Worm (Caenorhabditis elegans) whole organism, late embryonic: ENCODE results near the gene C07H6.2.

Experiments used
- F13H6.1 ChIP-seq: sonication (generic microtip); optimal IDR thresholded peaks from 2 replicates; lab custom pipeline; 2016; ENCODE audit warnings: missing genetic modification characterization, missing compliant biosample characterization
- T23F11.4 ChIP-seq: fragments of 200-800 bp; sonication (Bioruptor generic); optimal IDR thresholded peaks from 2 replicates; lab custom pipeline; 2018; ENCODE audit warnings: mild to moderate bottlenecking, missing genetic modification characterization, missing compliant biosample characterization
- ahr-1 ChIP-seq: sonication (generic microtip); optimal IDR thresholded peaks from 2 replicates; lab custom pipeline; 2016; ENCODE audit warnings: missing genetic modification characterization, missing compliant biosample characterization
- ama-1 ChIP-seq: fragments of 150-350 bp; optimal IDR thresholded peaks from 2 replicates; lab custom pipeline; 2014
- ceh-14 ChIP-seq: sonication (generic microtip); optimal IDR thresholded peaks from 2 replicates; lab custom pipeline; 2016; ENCODE audit warnings: missing genotype, missing genetic modification characterization, missing compliant biosample characterization
- ceh-19 ChIP-seq: fragments of 200-800 bp; sonication (Bioruptor generic); optimal IDR thresholded peaks from 2 replicates; lab custom pipeline; 2018; ENCODE audit warnings: mild to moderate bottlenecking, missing genetic modification characterization, missing compliant biosample characterization
- ceh-2 ChIP-seq: sonication (generic microtip); optimal IDR thresholded peaks from 2 replicates; lab custom pipeline; 2016; ENCODE audit warnings: missing genotype, missing genetic modification characterization, missing compliant biosample characterization
- ceh-34 ChIP-seq: sonication (generic microtip); optimal IDR thresholded peaks from 2 replicates; lab custom pipeline; 2016; ENCODE audit warnings: mild to moderate bottlenecking, missing genetic modification characterization, missing compliant biosample characterization
- ceh-45 ChIP-seq: fragments of 200-800 bp; sonication (Bioruptor generic); IDR thresholded peaks from 2 replicates; pipeline ENCODE4 v1.3.6; 2022; ENCODE audit warnings: missing genetic modification reagents, missing genetic modification characterization, missing compliant biosample characterization
- ceh-48 ChIP-seq: sonication (generic microtip); optimal IDR thresholded peaks from 2 replicates; lab custom pipeline; 2016; ENCODE audit warnings: missing genetic modification characterization, inconsistent platforms, missing compliant biosample characterization
- che-1 ChIP-seq: sonication (generic microtip); optimal IDR thresholded peaks from 2 replicates; lab custom pipeline; 2016; ENCODE audit warnings: mild to moderate bottlenecking, missing genetic modification characterization, missing compliant biosample characterization
- dmd-4 ChIP-seq: sonication (generic microtip); optimal IDR thresholded peaks from 2 replicates; lab custom pipeline; 2016; ENCODE audit warnings: borderline replicate concordance, missing genetic modification characterization, missing compliant biosample characterization
- dve-1 ChIP-seq: sonication (generic microtip); optimal IDR thresholded peaks from 2 replicates; lab custom pipeline; 2017; ENCODE audit warnings: antibody characterized with exemption, mild to moderate bottlenecking, missing genetic modification characterization, missing compliant biosample characterization
- elt-4 ChIP-seq: sonication (generic microtip); optimal IDR thresholded peaks from 2 replicates; lab custom pipeline; 2016; ENCODE audit warnings: missing genetic modification characterization, missing compliant biosample characterization
- ets-4 ChIP-seq: sonication (generic microtip); optimal IDR thresholded peaks from 2 replicates; lab custom pipeline; 2016; ENCODE audit warnings: missing genetic modification characterization, missing compliant biosample characterization
- fax-1 ChIP-seq: sonication (generic microtip); optimal IDR thresholded peaks from 2 replicates; lab custom pipeline; 2016; ENCODE audit warnings: missing genotype, missing genetic modification characterization, missing compliant biosample characterization
- gmeb-2 ChIP-seq: sonication (generic microtip); optimal IDR thresholded peaks from 2 replicates; lab custom pipeline; 2016; ENCODE audit warnings: missing genetic modification characterization, inconsistent platforms, missing compliant biosample characterization
- hlh-30 ChIP-seq: sonication (generic microtip); optimal IDR thresholded peaks from 2 replicates; lab custom pipeline; 2017; ENCODE audit warnings: antibody characterized with exemption, missing genetic modification characterization, missing compliant biosample characterization; ENCODE audit not compliant: insufficient read depth
- hlh-6 ChIP-seq: sonication (generic microtip); optimal IDR thresholded peaks from 2 replicates; lab custom pipeline; 2016; ENCODE audit warnings: missing genotype, missing genetic modification characterization, missing compliant biosample characterization
- lim-6 ChIP-seq: sonication (generic microtip); optimal IDR thresholded peaks from 2 replicates; lab custom pipeline; 2016; ENCODE audit warnings: missing genetic modification characterization, missing compliant biosample characterization
- lin-11 ChIP-seq: fragments of 200-800 bp; sonication (Bioruptor generic); optimal IDR thresholded peaks from 2 replicates; lab custom pipeline; 2018; ENCODE audit warnings: mild to moderate bottlenecking, missing genetic modification characterization, missing compliant biosample characterization
- mec-3 ChIP-seq: sonication (generic microtip); optimal IDR thresholded peaks from 2 replicates; lab custom pipeline; 2016; ENCODE audit warnings: borderline replicate concordance, missing genetic modification characterization, missing compliant biosample characterization
- nfya-1 ChIP-seq: sonication (generic microtip); optimal IDR thresholded peaks from 2 replicates; lab custom pipeline; 2017; ENCODE audit warnings: missing genetic modification characterization, mild to moderate bottlenecking, missing compliant biosample characterization, antibody characterized with exemption, moderate library complexity
- nhr-11 ChIP-seq: fragments of 150-350 bp; optimal IDR thresholded peaks from 2 replicates; lab custom pipeline; 2014; ENCODE audit warnings: missing biosample characterization, missing genetic modification characterization
- npax-4 ChIP-seq: sonication (generic microtip); optimal IDR thresholded peaks from 2 replicates; lab custom pipeline; 2016; ENCODE audit warnings: missing genetic modification characterization, missing compliant biosample characterization
- pag-3 ChIP-seq: sonication (generic microtip); optimal IDR thresholded peaks from 2 replicates; lab custom pipeline; 2016; ENCODE audit warnings: missing compliant biosample characterization, missing genetic modification characterization, borderline replicate concordance
- pat-9 ChIP-seq: fragments of 200-800 bp; sonication (Bioruptor generic); optimal IDR thresholded peaks from 2 replicates; lab custom pipeline; 2018; ENCODE audit warnings: mild to moderate bottlenecking, missing genetic modification characterization, moderate library complexity, missing compliant biosample characterization
- pax-1 ChIP-seq: fragments of 150-350 bp; optimal IDR thresholded peaks from 2 replicates; lab custom pipeline; 2014; ENCODE audit warnings: missing biosample characterization, missing genetic modification characterization
- pha-2 ChIP-seq: sonication (generic microtip); optimal IDR thresholded peaks from 2 replicates; lab custom pipeline; 2017; ENCODE audit warnings: mild to moderate bottlenecking, missing genetic modification characterization, missing compliant biosample characterization
- pros-1 ChIP-seq: fragments of 150-350 bp; optimal IDR thresholded peaks from 2 replicates; lab custom pipeline; 2014; ENCODE audit warnings: missing biosample characterization, missing genetic modification reagents, missing genetic modification characterization
- ref-2 ChIP-seq: sonication (generic microtip); optimal IDR thresholded peaks from 2 replicates; lab custom pipeline; 2016; ENCODE audit warnings: missing genetic modification characterization, missing compliant biosample characterization
- rnt-1 ChIP-seq: sonication (generic microtip); optimal IDR thresholded peaks from 2 replicates; lab custom pipeline; 2016; ENCODE audit warnings: missing genetic modification characterization, missing compliant biosample characterization
- sdc-2 ChIP-seq: sonication (generic microtip); optimal IDR thresholded peaks from 2 replicates; lab custom pipeline; 2016; ENCODE audit warnings: missing genotype, missing genetic modification characterization, missing compliant biosample characterization
- sox-2 ChIP-seq: fragments of 200-800 bp; sonication (Bioruptor generic); IDR thresholded peaks from 2 replicates; pipeline ENCODE4 v1.3.6; 2022; ENCODE audit warnings: missing genetic modification reagents, missing genetic modification characterization, missing compliant biosample characterization
- syd-9 ChIP-seq: sonication (generic microtip); optimal IDR thresholded peaks from 2 replicates; lab custom pipeline; 2016; ENCODE audit warnings: mild to moderate bottlenecking, missing genetic modification characterization, moderate library complexity, missing compliant biosample characterization
- tbx-2 ChIP-seq: sonication (generic microtip); optimal IDR thresholded peaks from 2 replicates; lab custom pipeline; 2016; ENCODE audit warnings: missing genetic modification characterization, missing compliant biosample characterization
- tbx-7 ChIP-seq: sonication (generic microtip); optimal IDR thresholded peaks from 2 replicates; lab custom pipeline; 2016; ENCODE audit warnings: missing genotype, missing genetic modification characterization, missing compliant biosample characterization
- ttx-3 ChIP-seq: sonication (generic microtip); optimal IDR thresholded peaks from 2 replicates; lab custom pipeline; 2016; ENCODE audit warnings: missing genetic modification reagents, missing genetic modification characterization, missing compliant biosample characterization
- unc-55 ChIP-seq: sonication (generic microtip); optimal IDR thresholded peaks from 2 replicates; lab custom pipeline; 2017; ENCODE audit warnings: missing biosample characterization, missing genetic modification reagents, missing genetic modification characterization
- unc-86 ChIP-seq: sonication (generic microtip); optimal IDR thresholded peaks from 2 replicates; lab custom pipeline; 2016; ENCODE audit warnings: missing genetic modification characterization, missing compliant biosample characterization

The C07H6.2 gene

ce11 chrIII:7530830-7531229 lies 10.0 kb downstream of the C07H6.2 start:
- TF ChIP-seq ceh-45, result no peak
- TF ChIP-seq lin-11, result no peak
- TF ChIP-seq pha-2, result no peak
- TF ChIP-seq T23F11.4 (GFP tag; lab: Kevin White, UChicago), result no peak
- TF ChIP-seq che-1, result no peak
- TF ChIP-seq ceh-34 (tag; lab: Kevin White, UChicago), result no peak
- TF ChIP-seq npax-4, result no peak
- TF ChIP-seq elt-4 (tag; lab: Kevin White, UChicago), result no peak
- no peak for TF ChIP-seq tbx-2 (tag; lab: Kevin White, UChicago)
- TF ChIP-seq sox-2, result no peak
- no peak for TF ChIP-seq ceh-2 (tag; lab: Kevin White, UChicago)
- TF ChIP-seq mec-3 (tag; lab: Kevin White, UChicago), result no peak
- TF ChIP-seq F13H6.1 (tag; lab: Kevin White, UChicago), result no peak
- no peak for TF ChIP-seq gmeb-2
- no peak for TF ChIP-seq pax-1

ce11 chrIII:7531385-7531784 lies 10.6 kb downstream of the C07H6.2 start:
- TF ChIP-seq unc-55 (GFP tag; lab: Kevin White, UChicago) (peak; percentile 80), dve-1 (tag; lab: Kevin White, UChicago) (no peak)

ce11 chrIII:7533012-7533411 lies 12.2 kb downstream of the C07H6.2 start:
- no peak for TF ChIP-seq ceh-19

- peak; percentile 95 for TF ChIP-seq nfya-1
- TF ChIP-seq pag-3 (tag; lab: Kevin White, UChicago), result no peak
- TF ChIP-seq hlh-30, result no peak
- TF ChIP-seq ref-2 (tag; lab: Kevin White, UChicago), result peak; percentile 44
- peak; percentile 12 for TF ChIP-seq rnt-1
- TF ChIP-seq unc-55 (GFP tag; lab: Kevin White, UChicago), result peak; percentile 94
- TF ChIP-seq, all 69 proteins: peak for 4
Observed at ce11 chrIII:7534648-7535047, 13.8 kb downstream of the C07H6.2 start.

- no peak for TF ChIP-seq syd-9 (tag; lab: Kevin White, UChicago)
- no peak for TF ChIP-seq pat-9 (tag; lab: Kevin White, UChicago)
- TF ChIP-seq T23F11.4 (GFP tag; lab: Kevin White, UChicago), result no peak
- TF ChIP-seq hlh-6 (tag; lab: Kevin White, UChicago), result no peak
- TF ChIP-seq ceh-45, result no peak
- TF ChIP-seq ahr-1, result no peak
- TF ChIP-seq sdc-2 (tag; lab: Kevin White, UChicago), result no peak
- no peak for TF ChIP-seq dmd-4 (tag; lab: Kevin White, UChicago)
- TF ChIP-seq ceh-14 (tag; lab: Kevin White, UChicago), result no peak
- TF ChIP-seq ceh-2 (tag; lab: Kevin White, UChicago), result no peak
- TF ChIP-seq pros-1, result no peak
- no peak for TF ChIP-seq unc-86
- no peak for TF ChIP-seq ama-1 (lab: Kevin White, UChicago)
- TF ChIP-seq mec-3 (tag; lab: Kevin White, UChicago), result no peak
- no peak for TF ChIP-seq ceh-48
- TF ChIP-seq, all 69 proteins: peak for 0
Observed at ce11 chrIII:7535347-7535746, 14.5 kb downstream of the C07H6.2 start.

- TF ChIP-seq lim-6 (tag; lab: Kevin White, UChicago) (no peak), ets-4 (no peak), nhr-11 (tag; lab: Kevin White, UChicago) (no peak), ceh-19 (no peak), fax-1 (tag; lab: Kevin White, UChicago) (no peak), ttx-3 (no peak), npax-4 (no peak), dmd-4 (tag; lab: Kevin White, UChicago) (no peak), pha-2 (no peak), tbx-7 (tag; lab: Kevin White, UChicago) (no peak)
Observed at ce11 chrIII:7536559-7536958, 15.8 kb downstream of the C07H6.2 start, which contains the start of gene lin-39. Gene lin-39 (minus strand): TSS chrIII:7536632.
